Worm (Caenorhabditis elegans) whole organism, late embryonic: ENCODE data around the gene str-19.
"Not testable (repeated sequence)": the region's sequence is repeated elsewhere in the genome, so short reads cannot be mapped to it uniquely, and the experiment has no call there.

Source experiments
- ama-1 ChIP-seq: fragments of 150-350 bp; optimal IDR thresholded peaks from 2 replicates; lab custom pipeline; 2014
- ceh-6 ChIP-seq: fragments of 200-800 bp; sonication (Bioruptor generic); optimal IDR thresholded peaks from 2 replicates; lab custom pipeline; 2018; ENCODE audit warnings: mild to moderate bottlenecking, missing genetic modification characterization, missing compliant biosample characterization
- ceh-9 ChIP-seq: sonication (generic microtip); optimal IDR thresholded peaks from 2 replicates; lab custom pipeline; 2016; ENCODE audit warnings: mild to moderate bottlenecking, missing genetic modification characterization, inconsistent platforms, missing compliant biosample characterization
- elt-2 ChIP-seq: sonication (generic microtip); optimal IDR thresholded peaks from 2 replicates; lab custom pipeline; 2016; ENCODE audit warnings: missing genetic modification reagents, missing genetic modification characterization, missing compliant biosample characterization
- fkh-10 ChIP-seq: fragments of 150-350 bp; optimal IDR thresholded peaks from 2 replicates; lab custom pipeline; 2014; ENCODE audit warnings: missing biosample characterization, missing genetic modification reagents, missing genetic modification characterization
- nhr-11 ChIP-seq: fragments of 150-350 bp; optimal IDR thresholded peaks from 2 replicates; lab custom pipeline; 2014; ENCODE audit warnings: missing biosample characterization, missing genetic modification characterization
- ttx-3 ChIP-seq: sonication (generic microtip); optimal IDR thresholded peaks from 2 replicates; lab custom pipeline; 2016; ENCODE audit warnings: missing genetic modification reagents, missing genetic modification characterization, missing compliant biosample characterization

DNA sequence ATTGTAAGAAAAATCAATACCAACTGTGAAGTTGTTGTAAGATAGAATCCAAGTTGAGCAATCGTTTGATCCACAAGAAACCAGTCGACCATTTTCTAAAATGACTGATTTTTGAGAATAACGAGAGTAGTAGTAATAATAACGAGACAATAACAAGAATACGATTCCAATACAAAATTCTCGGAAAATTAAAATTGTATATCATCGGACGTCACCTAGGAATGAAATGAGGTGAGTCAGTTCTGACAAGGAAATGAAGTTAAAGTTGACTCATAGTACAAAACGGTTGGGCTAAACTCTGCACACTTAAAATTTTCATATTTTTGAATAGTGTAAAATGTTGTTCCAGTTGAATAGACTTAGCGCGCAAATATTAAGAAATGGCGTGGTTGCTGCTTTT lies at the start of gene str-19:
- TF ChIP-seq elt-2 (tag; lab: Kevin White, UChicago); ama-1 (lab: Kevin White, UChicago); fkh-10 (GFP tag; lab: Kevin White, UChicago); ttx-3 (tag; lab: Kevin White, UChicago); nhr-11; ceh-9 (tag; lab: Kevin White, UChicago); ceh-6 (GFP tag; lab: Kevin White, UChicago): not testable (repeated sequence)
